Worm (Caenorhabditis elegans) whole organism, L4 larva: ENCODE data around the gene sas-7.
A peak's percentile ranks its signal among the peaks of the same experiment; 100 is the strongest.

ENCODE experiments used
- Y105C5A.15 ChIP-seq: fragments of 200-800 bp; sonication (Bioruptor generic); IDR thresholded peaks from 2 replicates; pipeline ENCODE4 v1.3.6; 2022; ENCODE audit warnings: missing genetic modification characterization, missing compliant biosample characterization
- Y48G9A.11 ChIP-seq: fragments of 200-800 bp; sonication (Bioruptor generic); IDR thresholded peaks from 2 replicates; pipeline ENCODE4 v1.3.6; 2022; ENCODE audit warnings: missing genetic modification reagents, missing genetic modification characterization, missing compliant biosample characterization
- Y5F2A.4 ChIP-seq: fragments of 200-800 bp; sonication (Bioruptor generic); optimal IDR thresholded peaks from 2 replicates; lab custom pipeline; 2018; ENCODE audit warnings: mild to moderate bottlenecking, missing genetic modification characterization, missing compliant biosample characterization
- ZK337.2 ChIP-seq: fragments of 200-800 bp; sonication (Bioruptor generic); IDR thresholded peaks from 2 replicates; pipeline ENCODE4 v1.3.6; 2022; ENCODE audit warnings: missing genetic modification reagents, missing genetic modification characterization, missing compliant biosample characterization
- aha-1 ChIP-seq: fragments of 150-350 bp; peaks from one replicate; lab custom pipeline; 2014; ENCODE audit warnings: missing biosample characterization, missing genetic modification characterization
- aly-2 ChIP-seq: sonication (generic microtip); optimal IDR thresholded peaks from 2 replicates; lab custom pipeline; 2018; ENCODE audit warnings: missing biosample characterization, missing genetic modification characterization
- ama-1 ChIP-seq: fragments of 150-350 bp; optimal IDR thresholded peaks from 2 replicates; lab custom pipeline; 2014; ENCODE audit warnings: inconsistent platforms, mixed read lengths
- ceh-28 ChIP-seq: fragments of 150-350 bp; optimal IDR thresholded peaks from 2 replicates; lab custom pipeline; 2014; ENCODE audit warnings: missing biosample characterization, missing genetic modification reagents, missing genetic modification characterization
- ceh-32 ChIP-seq: sonication (generic microtip); optimal IDR thresholded peaks from 2 replicates; lab custom pipeline; 2016; ENCODE audit warnings: mild to moderate bottlenecking, missing genetic modification characterization, missing compliant biosample characterization; ENCODE audit not compliant: poor library complexity
- ces-1 ChIP-seq: fragments of 150-350 bp; sonication (generic microtip); optimal IDR thresholded peaks from 4 replicates; lab custom pipeline; 2014; ENCODE audit warnings: missing biosample characterization, missing genetic modification reagents, missing genetic modification characterization
- cey-2 ChIP-seq: sonication (generic microtip); optimal IDR thresholded peaks from 3 replicates; lab custom pipeline; 2017; ENCODE audit warnings: missing genetic modification characterization, mild to moderate bottlenecking, missing compliant biosample characterization, antibody characterized with exemption, borderline replicate concordance; ENCODE audit not compliant: insufficient read depth
- daf-16 ChIP-seq, 3 experiments: sonication (generic microtip); optimal IDR thresholded peaks; 2 replicates each; lab custom pipeline; 2016 to 2017; ENCODE audit warnings: missing genetic modification characterization in 3 of 3, missing genetic modification reagents in 3 of 3, mild to moderate bottlenecking in 2 of 3, missing compliant biosample characterization in 2 of 3, missing biosample characterization in 1 of 3, moderate library complexity in 1 of 3
- daf-8 ChIP-seq: fragments of 200-800 bp; sonication (Bioruptor generic); IDR thresholded peaks from 2 replicates; pipeline ENCODE4 v1.3.6; 2022; ENCODE audit warnings: missing genetic modification characterization, missing compliant biosample characterization
- dve-1 ChIP-seq: sonication (generic microtip); optimal IDR thresholded peaks from 2 replicates; lab custom pipeline; 2017; ENCODE audit warnings: antibody characterized with exemption, mild to moderate bottlenecking, missing genetic modification characterization, missing compliant biosample characterization; ENCODE audit not compliant: insufficient read depth
- gei-8 ChIP-seq: fragments of 200-800 bp; sonication (Bioruptor generic); optimal IDR thresholded peaks from 2 replicates; lab custom pipeline; 2018; ENCODE audit warnings: mild to moderate bottlenecking, missing genetic modification characterization, missing compliant biosample characterization
- hlh-11 ChIP-seq: fragments of 200-800 bp; sonication (Bioruptor generic); optimal IDR thresholded peaks from 2 replicates; lab custom pipeline; 2018; ENCODE audit warnings: mild to moderate bottlenecking, missing genetic modification characterization, missing compliant biosample characterization
- lin-1 ChIP-seq: fragments of 200-800 bp; sonication (Bioruptor generic); IDR thresholded peaks from 2 replicates; pipeline ENCODE4 v1.3.6; 2022; ENCODE audit warnings: missing genetic modification reagents, missing genetic modification characterization, missing compliant biosample characterization
- lin-29 ChIP-seq: fragments of 200-800 bp; sonication (Bioruptor generic); IDR thresholded peaks from 2 replicates; pipeline ENCODE4 v1.3.6; 2022; ENCODE audit warnings: missing genetic modification reagents, missing genetic modification characterization, missing compliant biosample characterization
- lsy-2 ChIP-seq, 2 experiments: fragments of 150-350 bp in 1 of 2; sonication (generic microtip) in 1 of 2; optimal IDR thresholded peaks; 2 replicates each; lab custom pipeline; 2014 to 2017; ENCODE audit warnings: missing biosample characterization in 2 of 2, missing genetic modification characterization in 2 of 2
- mdl-1 ChIP-seq, 2 experiments: fragments of 150-350 bp in 1 of 2; sonication (generic microtip) in 1 of 2; optimal IDR thresholded peaks; 2 replicates each; lab custom pipeline; 2014 to 2017; ENCODE audit warnings: missing biosample characterization in 2 of 2, missing genetic modification characterization in 2 of 2
- nhr-10 ChIP-seq: fragments of 150-350 bp; optimal IDR thresholded peaks from 2 replicates; lab custom pipeline; 2014; ENCODE audit warnings: missing biosample characterization, missing genetic modification characterization
- nhr-111 ChIP-seq: fragments of 200-800 bp; sonication (Bioruptor generic); optimal IDR thresholded peaks from 2 replicates; lab custom pipeline; 2018; ENCODE audit warnings: mild to moderate bottlenecking, missing genetic modification characterization, missing compliant biosample characterization
- nhr-25 ChIP-seq: sonication (generic microtip); optimal IDR thresholded peaks from 2 replicates; lab custom pipeline; 2017; ENCODE audit warnings: missing genetic modification characterization, mild to moderate bottlenecking, missing compliant biosample characterization, antibody characterized with exemption, moderate library complexity, borderline replicate concordance; ENCODE audit not compliant: insufficient read depth
- nhr-28 ChIP-seq: fragments of 150-350 bp; optimal IDR thresholded peaks from 2 replicates; lab custom pipeline; 2014; ENCODE audit warnings: missing biosample characterization, missing genetic modification characterization
- pha-4 ChIP-seq, 2 experiments: fragments of 150-350 bp in 1 of 2; fragments of 200-800 bp in 1 of 2; sonication (Bioruptor generic) in 1 of 2; IDR thresholded peaks in 1 of 2; optimal IDR thresholded peaks in 1 of 2; 2 replicates each; pipeline versions ENCODE4 v1.3.6 to Lab custom; 2014 to 2022; ENCODE audit warnings: missing genetic modification characterization in 2 of 2, missing genetic modification reagents in 2 of 2, missing biosample characterization in 1 of 2, missing compliant biosample characterization in 1 of 2
- saeg-2 ChIP-seq: fragments of 200-800 bp; sonication (Bioruptor generic); IDR thresholded peaks from 2 replicates; pipeline ENCODE4 v1.3.6; 2022; ENCODE audit warnings: missing genetic modification reagents, missing genetic modification characterization, missing compliant biosample characterization
- set-16 ChIP-seq: fragments of 200-800 bp; sonication (Bioruptor generic); IDR thresholded peaks from 2 replicates; pipeline ENCODE4 v1.3.6; 2022; ENCODE audit warnings: missing genetic modification reagents, missing genetic modification characterization, missing compliant biosample characterization
- unc-62 ChIP-seq, 3 experiments: fragments of 150-350 bp in 1 of 3; sonication (generic microtip); optimal IDR thresholded peaks in 2 of 3; peaks in 1 of 3; 1 replicate in 1 of 3; 2 replicates in 2 of 3; lab custom pipeline; 2014 to 2017; ENCODE audit warnings: missing biosample characterization in 3 of 3, missing genetic modification characterization in 3 of 3, missing genetic modification reagents in 3 of 3, missing genotype in 1 of 3
- vab-7 ChIP-seq: fragments of 200-800 bp; sonication (Bioruptor generic); IDR thresholded peaks from 2 replicates; pipeline ENCODE4 v1.3.6; 2022; ENCODE audit warnings: missing genetic modification reagents, missing genetic modification characterization, missing compliant biosample characterization
- zfp-3 ChIP-seq: fragments of 200-800 bp; sonication (Bioruptor generic); conservative IDR thresholded peaks from 2 replicates; pipeline ENCODE4 v1.3.6; 2022; ENCODE audit warnings: missing genetic modification reagents, missing genetic modification characterization, missing compliant biosample characterization
- ztf-11 ChIP-seq: fragments of 150-350 bp; optimal IDR thresholded peaks from 2 replicates; lab custom pipeline; 2014; ENCODE audit warnings: missing biosample characterization, missing genetic modification characterization

sas-7 gene

ce11 chrIII:10337508-10338166 is 16.8 kb downstream of the sas-7 start, which contains the start of gene ttr-15 (continued):
- TF ChIP-seq daf-16 (GFP tag; optimal IDR thresholded peaks at IDR 0.05; lab: Kevin White, UChicago) = no peak
- peak; percentile 16 for TF ChIP-seq daf-16 (tag; optimal IDR thresholded peaks at IDR 0.05; lab: Kevin White, UChicago)
- TF ChIP-seq mdl-1 (tag; optimal IDR thresholded peaks at IDR 0.05; lab: Kevin White, UChicago) = peak in 1 of 2 experiments; percentile 12

ce11 chrIII:10338992-10339852 is 18.4 kb downstream of the sas-7 start:
- peak; percentile 62 for TF ChIP-seq aha-1 (tag; lab: Kevin White, UChicago)
- no peak for TF ChIP-seq lin-1 (GFP tag; lab: Robert Waterston, UW)
- no peak for TF ChIP-seq daf-16 (GFP tag; optimal IDR thresholded peaks at IDR 0.05; lab: Kevin White, UChicago)
- no peak for TF ChIP-seq daf-16 (tag; optimal IDR thresholded peaks at IDR 0.05; lab: Kevin White, UChicago)
- no peak for TF ChIP-seq vab-7 (GFP tag; lab: Robert Waterston, UW)
- no peak for TF ChIP-seq Y5F2A.4
- peak; percentile 74; the same call in 1 of the 2 replicates for TF ChIP-seq zfp-3 (GFP tag; lab: Robert Waterston, UW)
- peak; percentile 11 for TF ChIP-seq nhr-28 (tag; lab: Kevin White, UChicago)
- no peak for TF ChIP-seq Y48G9A.11 (GFP tag; lab: Robert Waterston, UW)
- peak in 1 of 2 experiments; percentile 51 for TF ChIP-seq lsy-2 (tag; optimal IDR thresholded peaks at IDR 0.05; lab: Kevin White, UChicago)
- peak; percentile 53 for TF ChIP-seq dve-1
- no peak for TF ChIP-seq ces-1 (GFP tag; lab: Kevin White, UChicago)
- peak; percentile 56 for TF ChIP-seq nhr-25 (tag; lab: Kevin White, UChicago)
- no peak for TF ChIP-seq pha-4 (GFP tag; IDR thresholded peaks at IDR 0.05; lab: Robert Waterston, UW)
- no peak for TF ChIP-seq pha-4 (tag; optimal IDR thresholded peaks at IDR 0.05; lab: Kevin White, UChicago)
- TF ChIP-seq unc-62 (GFP tag; optimal IDR thresholded peaks at IDR 0.05 in 1 of 2; lab: Kevin White, UChicago) = peak in 1 of 2 experiments; percentile 8
- TF ChIP-seq unc-62 (tag; optimal IDR thresholded peaks at IDR 0.05; lab: Kevin White, UChicago) = no peak
- no peak for TF ChIP-seq lin-29 (GFP tag; lab: Robert Waterston, UW)
- peak; percentile 84 for TF ChIP-seq ama-1 (lab: Kevin White, UChicago)

DNA sequence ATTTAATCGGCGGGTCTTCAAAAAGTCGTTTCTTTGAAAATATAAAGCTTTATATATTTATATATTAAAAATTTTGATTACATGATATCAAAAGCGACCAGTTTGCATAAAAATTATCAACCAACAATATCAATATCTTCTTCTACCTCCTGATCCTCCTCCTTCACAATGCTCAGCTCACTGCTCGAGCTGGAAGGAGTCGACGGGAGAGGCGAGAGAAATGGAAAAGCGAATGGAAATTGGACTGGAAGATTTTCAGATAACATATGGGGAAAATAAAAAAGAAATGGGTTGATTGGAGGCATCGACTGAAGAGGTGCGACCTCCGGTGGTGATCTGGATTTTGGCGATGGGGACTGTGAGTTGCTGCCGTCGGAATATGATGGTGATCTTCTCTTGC is 19.1 kb downstream of the sas-7 start:
- TF ChIP-seq hlh-11 (tag; lab: Kevin White, UChicago) (no peak), ceh-32 (no peak), nhr-10 (tag; lab: Kevin White, UChicago) (no peak), aha-1 (tag; lab: Kevin White, UChicago) (peak; percentile 69), unc-62 (GFP tag; optimal IDR thresholded peaks at IDR 0.05 in 1 of 2; lab: Kevin White, UChicago) (no peak), unc-62 (tag; optimal IDR thresholded peaks at IDR 0.05; lab: Kevin White, UChicago) (no peak), gei-8 (no peak), set-16 (GFP tag; lab: Robert Waterston, UW) (no peak)

DNA sequence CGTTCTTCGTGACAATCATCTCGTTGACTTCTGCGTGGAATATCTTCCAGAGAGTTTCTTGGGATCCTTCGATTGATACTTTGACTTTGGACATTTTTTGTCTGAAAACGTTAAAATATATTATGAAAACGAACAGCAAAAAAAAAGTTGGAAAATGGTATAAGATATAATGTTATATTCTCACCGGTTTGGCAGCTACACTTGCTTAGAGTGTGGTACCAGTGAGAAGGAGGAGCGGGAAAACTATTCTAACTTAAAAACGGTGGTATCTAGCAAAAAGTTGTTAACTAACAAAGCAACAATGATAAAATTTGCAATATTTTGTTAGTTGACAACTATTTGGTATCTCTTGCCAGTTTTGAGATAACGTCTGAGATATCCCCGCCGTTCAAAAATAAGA is 20.9 kb downstream of the sas-7 start, which contains the start of gene tbx-9:
Gene tbx-9, minus strand, starts transcription at position 101 of the 400 bp plus-strand sequence.
- TF ChIP-seq saeg-2 = no peak
- no peak for TF ChIP-seq ceh-28 (tag; lab: Kevin White, UChicago)
- TF ChIP-seq daf-8 (GFP tag; lab: Robert Waterston, UW) = no peak
- no peak for TF ChIP-seq nhr-10 (tag; lab: Kevin White, UChicago)
- no peak for TF ChIP-seq nhr-111
- TF ChIP-seq ztf-11 = no peak
- TF ChIP-seq cey-2 (tag; lab: Kevin White, UChicago) = no peak
- no peak for TF ChIP-seq aly-2 (tag; lab: Kevin White, UChicago)
- no peak for TF ChIP-seq Y105C5A.15 (GFP tag; lab: Robert Waterston, UW)
- TF ChIP-seq nhr-28 (tag; lab: Kevin White, UChicago) = no peak
- TF ChIP-seq daf-16 (GFP tag; optimal IDR thresholded peaks at IDR 0.05; lab: Kevin White, UChicago) = no peak
- no peak for TF ChIP-seq daf-16 (tag; optimal IDR thresholded peaks at IDR 0.05; lab: Kevin White, UChicago)
- TF ChIP-seq ZK337.2 (GFP tag; lab: Robert Waterston, UW) = no peak
